Worm (Caenorhabditis elegans) whole organism, late embryonic: ENCODE results near the gene F15D4.5.

Experiments used
- K09A11.1 ChIP-seq: sonication (generic microtip); optimal IDR thresholded peaks from 2 replicates; lab custom pipeline; 2017; ENCODE audit warnings: antibody characterized with exemption, mild to moderate bottlenecking, missing genetic modification characterization, missing compliant biosample characterization; ENCODE audit not compliant: insufficient read depth
- ceh-14 ChIP-seq: sonication (generic microtip); optimal IDR thresholded peaks from 2 replicates; lab custom pipeline; 2016; ENCODE audit warnings: missing genotype, missing genetic modification characterization, missing compliant biosample characterization
- ref-2 ChIP-seq: sonication (generic microtip); optimal IDR thresholded peaks from 2 replicates; lab custom pipeline; 2016; ENCODE audit warnings: missing genetic modification characterization, missing compliant biosample characterization
- tbx-2 ChIP-seq: sonication (generic microtip); optimal IDR thresholded peaks from 2 replicates; lab custom pipeline; 2016; ENCODE audit warnings: missing genetic modification characterization, missing compliant biosample characterization
- tbx-7 ChIP-seq: sonication (generic microtip); optimal IDR thresholded peaks from 2 replicates; lab custom pipeline; 2016; ENCODE audit warnings: missing genotype, missing genetic modification characterization, missing compliant biosample characterization

- TF ChIP-seq tbx-7 (tag; lab: Kevin White, UChicago) (no peak), ref-2 (tag; lab: Kevin White, UChicago) (no peak), ceh-14 (tag; lab: Kevin White, UChicago) (no peak), tbx-2 (tag; lab: Kevin White, UChicago) (no peak), K09A11.1 (tag; lab: Kevin White, UChicago) (no peak)
Observed at ce11 chrII:13195706-13196417, 49.3 kb upstream of the F15D4.5 start.
